Worm (Caenorhabditis elegans) whole organism, L4 larva: Measurements from ENCODE around the gene F52H2.3.
A peak's percentile ranks its signal among the peaks of the same experiment; 100 is the strongest.

Experiments
- F26F4.8 ChIP-seq: fragments of 200-800 bp; sonication (Bioruptor generic); conservative IDR thresholded peaks from 2 replicates; pipeline ENCODE4 v1.3.6; 2022; ENCODE audit warnings: missing genetic modification characterization, missing compliant biosample characterization
- F37D6.2 ChIP-seq: sonication (generic microtip); optimal IDR thresholded peaks from 2 replicates; lab custom pipeline; 2016; ENCODE audit warnings: mild to moderate bottlenecking, missing genetic modification characterization, missing compliant biosample characterization
- F44E2.7 ChIP-seq: fragments of 200-800 bp; sonication (Bioruptor generic); IDR thresholded peaks from 2 replicates; pipeline ENCODE4 v2.1.2; 2022; ENCODE audit warnings: missing genetic modification characterization, missing compliant biosample characterization
- F49E8.2 ChIP-seq: sonication (generic microtip); optimal IDR thresholded peaks from 2 replicates; lab custom pipeline; 2016; ENCODE audit warnings: missing compliant biosample characterization, mild to moderate bottlenecking, missing genetic modification characterization, borderline replicate concordance
- T26A8.4 ChIP-seq: fragments of 200-800 bp; sonication (Bioruptor generic); IDR thresholded peaks from 2 replicates; pipeline ENCODE4 v1.3.6; 2022; ENCODE audit warnings: missing genetic modification characterization, missing compliant biosample characterization
- Y48G9A.11 ChIP-seq: fragments of 200-800 bp; sonication (Bioruptor generic); IDR thresholded peaks from 2 replicates; pipeline ENCODE4 v1.3.6; 2022; ENCODE audit warnings: missing genetic modification reagents, missing genetic modification characterization, missing compliant biosample characterization
- arid-1 ChIP-seq: fragments of 200-800 bp; sonication (Bioruptor generic); conservative IDR thresholded peaks from 2 replicates; pipeline ENCODE4 v1.3.6; 2022; ENCODE audit warnings: missing genetic modification reagents, missing genetic modification characterization, missing compliant biosample characterization
- attf-4 ChIP-seq: sonication (generic microtip); optimal IDR thresholded peaks from 3 replicates; lab custom pipeline; 2017; ENCODE audit warnings: missing biosample characterization, missing genetic modification characterization
- ceh-20 ChIP-seq: fragments of 200-800 bp; sonication (Bioruptor generic); IDR thresholded peaks from 2 replicates; pipeline ENCODE4 v1.3.6; 2022; ENCODE audit warnings: missing genetic modification reagents, missing genetic modification characterization, missing compliant biosample characterization
- ceh-32 ChIP-seq: sonication (generic microtip); optimal IDR thresholded peaks from 2 replicates; lab custom pipeline; 2016; ENCODE audit warnings: mild to moderate bottlenecking, missing genetic modification characterization, missing compliant biosample characterization; ENCODE audit not compliant: poor library complexity
- ceh-44 ChIP-seq: fragments of 200-800 bp; sonication (Bioruptor generic); IDR thresholded peaks from 2 replicates; pipeline ENCODE4 v1.3.6; 2022; ENCODE audit warnings: missing genetic modification reagents, missing genetic modification characterization, missing compliant biosample characterization
- ceh-82 ChIP-seq: sonication (generic microtip); optimal IDR thresholded peaks from 2 replicates; lab custom pipeline; 2017; ENCODE audit warnings: missing biosample characterization, missing genetic modification characterization
- daf-19 ChIP-seq: fragments of 200-800 bp; sonication (Bioruptor generic); conservative IDR thresholded peaks from 2 replicates; pipeline ENCODE4 v1.3.6; 2022; ENCODE audit warnings: missing genetic modification characterization, missing compliant biosample characterization
- daf-8 ChIP-seq: fragments of 200-800 bp; sonication (Bioruptor generic); IDR thresholded peaks from 2 replicates; pipeline ENCODE4 v1.3.6; 2022; ENCODE audit warnings: missing genetic modification characterization, missing compliant biosample characterization
- dmd-6 ChIP-seq: fragments of 200-800 bp; sonication (Bioruptor generic); IDR thresholded peaks from 2 replicates; pipeline ENCODE4 v1.3.6; 2022; ENCODE audit warnings: missing genetic modification reagents, missing genetic modification characterization, missing compliant biosample characterization
- dmd-8 ChIP-seq: fragments of 200-800 bp; sonication (Bioruptor generic); IDR thresholded peaks from 2 replicates; pipeline ENCODE4 v1.3.6; 2022; ENCODE audit warnings: missing genetic modification characterization, missing compliant biosample characterization
- dve-1 ChIP-seq: sonication (generic microtip); optimal IDR thresholded peaks from 2 replicates; lab custom pipeline; 2017; ENCODE audit warnings: antibody characterized with exemption, mild to moderate bottlenecking, missing genetic modification characterization, missing compliant biosample characterization; ENCODE audit not compliant: insufficient read depth
- egl-27 ChIP-seq: sonication (generic microtip); optimal IDR thresholded peaks from 3 replicates; lab custom pipeline; 2017; ENCODE audit warnings: missing biosample characterization, missing genetic modification reagents, missing genetic modification characterization
- egl-43 ChIP-seq: fragments of 200-800 bp; sonication (Bioruptor generic); IDR thresholded peaks from 2 replicates; pipeline ENCODE4 v1.3.6; 2022; ENCODE audit warnings: missing genetic modification reagents, missing genetic modification characterization, missing compliant biosample characterization
- fkh-10 ChIP-seq: fragments of 150-350 bp; optimal IDR thresholded peaks from 2 replicates; lab custom pipeline; 2014; ENCODE audit warnings: missing biosample characterization, missing genetic modification reagents, missing genetic modification characterization
- fos-1 ChIP-seq: fragments of 150-350 bp; optimal IDR thresholded peaks from 2 replicates; lab custom pipeline; 2014; ENCODE audit warnings: missing biosample characterization, missing genetic modification characterization
- hlh-30 ChIP-seq: sonication (generic microtip); optimal IDR thresholded peaks from 2 replicates; lab custom pipeline; 2017; ENCODE audit warnings: antibody characterized with exemption, mild to moderate bottlenecking, missing genetic modification characterization, missing compliant biosample characterization; ENCODE audit not compliant: insufficient read depth
- hmg-1.1 ChIP-seq: fragments of 200-800 bp; sonication (Bioruptor generic); IDR thresholded peaks from 2 replicates; pipeline ENCODE4 v1.3.6; 2022; ENCODE audit warnings: missing genetic modification reagents, missing genetic modification characterization, missing compliant biosample characterization
- jun-1 ChIP-seq: fragments of 150-350 bp; optimal IDR thresholded peaks from 2 replicates; lab custom pipeline; 2014; ENCODE audit warnings: missing biosample characterization, missing genetic modification reagents, missing genetic modification characterization
- lin-13 ChIP-seq: fragments of 150-350 bp; optimal IDR thresholded peaks from 2 replicates; lab custom pipeline; 2014; ENCODE audit warnings: missing biosample characterization, missing genetic modification reagents, missing genetic modification characterization
- lin-38 ChIP-seq: fragments of 200-800 bp; sonication (Bioruptor generic); IDR thresholded peaks from 2 replicates; pipeline ENCODE4 v1.3.6; 2022; ENCODE audit warnings: missing genetic modification reagents, missing genetic modification characterization, missing compliant biosample characterization
- lin-39 ChIP-seq: fragments of 150-350 bp; optimal IDR thresholded peaks from 2 replicates; lab custom pipeline; 2014; ENCODE audit warnings: missing biosample characterization, missing genetic modification reagents, missing genetic modification characterization
- lsy-2 ChIP-seq, 2 experiments: fragments of 150-350 bp in 1 of 2; sonication (generic microtip) in 1 of 2; optimal IDR thresholded peaks; 2 replicates each; lab custom pipeline; 2014 to 2017; ENCODE audit warnings: missing biosample characterization in 2 of 2, missing genetic modification characterization in 2 of 2
- madf-5 ChIP-seq, 2 experiments: fragments of 200-800 bp; sonication (Bioruptor generic); IDR thresholded peaks; 2 replicates each; pipeline ENCODE4 v1.3.6; 2022; ENCODE audit warnings: missing compliant biosample characterization in 2 of 2, missing genetic modification characterization in 2 of 2
- mdt-29 ChIP-seq: fragments of 200-800 bp; sonication (Bioruptor generic); IDR thresholded peaks from 2 replicates; pipeline ENCODE4 v1.3.6; 2022; ENCODE audit warnings: missing genetic modification reagents, missing genetic modification characterization, missing compliant biosample characterization
- mxl-2 ChIP-seq: fragments of 200-800 bp; sonication (Bioruptor generic); conservative IDR thresholded peaks from 2 replicates; pipeline ENCODE4 v1.3.6; 2022; ENCODE audit warnings: missing genetic modification reagents, missing genetic modification characterization, missing compliant biosample characterization
- nhr-102 ChIP-seq: sonication (generic microtip); optimal IDR thresholded peaks from 2 replicates; lab custom pipeline; 2016; ENCODE audit warnings: mild to moderate bottlenecking, missing genetic modification characterization, moderate library complexity, missing compliant biosample characterization
- nhr-11 ChIP-seq: fragments of 150-350 bp; optimal IDR thresholded peaks from 2 replicates; lab custom pipeline; 2014; ENCODE audit warnings: missing biosample characterization, missing genetic modification characterization
- nhr-28 ChIP-seq: fragments of 150-350 bp; optimal IDR thresholded peaks from 2 replicates; lab custom pipeline; 2014; ENCODE audit warnings: missing biosample characterization, missing genetic modification characterization
- nhr-41 ChIP-seq: fragments of 200-800 bp; sonication (Bioruptor generic); IDR thresholded peaks from 2 replicates; pipeline ENCODE4 v1.3.6; 2022; ENCODE audit warnings: missing genetic modification reagents, missing genetic modification characterization, missing compliant biosample characterization
- nhr-6 ChIP-seq: fragments of 150-350 bp; optimal IDR thresholded peaks from 2 replicates; lab custom pipeline; 2014; ENCODE audit warnings: missing biosample characterization, missing genetic modification characterization
- nhr-76 ChIP-seq: fragments of 150-350 bp; optimal IDR thresholded peaks from 2 replicates; lab custom pipeline; 2014; ENCODE audit warnings: missing biosample characterization, missing genetic modification characterization
- pha-4 ChIP-seq, 2 experiments: fragments of 150-350 bp in 1 of 2; fragments of 200-800 bp in 1 of 2; sonication (Bioruptor generic) in 1 of 2; IDR thresholded peaks in 1 of 2; optimal IDR thresholded peaks in 1 of 2; 2 replicates each; pipeline versions ENCODE4 v1.3.6 to Lab custom; 2014 to 2022; ENCODE audit warnings: missing genetic modification characterization in 2 of 2, missing genetic modification reagents in 2 of 2, missing biosample characterization in 1 of 2, missing compliant biosample characterization in 1 of 2
- php-3 ChIP-seq: fragments of 200-800 bp; sonication (Bioruptor generic); IDR thresholded peaks from 2 replicates; pipeline ENCODE4 v1.3.6; 2022; ENCODE audit warnings: missing genetic modification reagents, missing genetic modification characterization, missing compliant biosample characterization
- rbr-2 ChIP-seq: sonication (generic microtip); optimal IDR thresholded peaks from 2 replicates; lab custom pipeline; 2016; ENCODE audit warnings: missing genotype, missing genetic modification characterization, missing compliant biosample characterization
- sdz-12 ChIP-seq: fragments of 200-800 bp; sonication (Bioruptor generic); optimal IDR thresholded peaks from 2 replicates; lab custom pipeline; 2018; ENCODE audit warnings: mild to moderate bottlenecking, missing genetic modification characterization, missing compliant biosample characterization
- skn-1 ChIP-seq: fragments of 150-350 bp; optimal IDR thresholded peaks from 2 replicates; lab custom pipeline; 2014; ENCODE audit warnings: missing biosample characterization, missing genetic modification characterization
- snpc-1.2 ChIP-seq: fragments of 200-800 bp; sonication (Bioruptor generic); IDR thresholded peaks from 2 replicates; pipeline ENCODE4 v1.3.6; 2022; ENCODE audit warnings: missing genetic modification reagents, missing genetic modification characterization, missing compliant biosample characterization
- spr-1 ChIP-seq: sonication (generic microtip); optimal IDR thresholded peaks from 2 replicates; lab custom pipeline; 2016; ENCODE audit warnings: mild to moderate bottlenecking, missing genetic modification characterization, missing compliant biosample characterization
- spr-3 ChIP-seq: fragments of 200-800 bp; sonication (Bioruptor generic); optimal IDR thresholded peaks from 2 replicates; lab custom pipeline; 2018; ENCODE audit warnings: mild to moderate bottlenecking, missing genetic modification characterization, missing compliant biosample characterization
- tag-97 ChIP-seq: fragments of 200-800 bp; sonication (Bioruptor generic); IDR thresholded peaks from 2 replicates; pipeline ENCODE4 v1.3.6; 2022; ENCODE audit warnings: missing genetic modification characterization, missing compliant biosample characterization
- zag-1 ChIP-seq: fragments of 150-350 bp; optimal IDR thresholded peaks from 2 replicates; lab custom pipeline; 2014; ENCODE audit warnings: missing biosample characterization, missing genetic modification characterization
- zfp-2 ChIP-seq: sonication (generic microtip); optimal IDR thresholded peaks from 2 replicates; lab custom pipeline; 2016; ENCODE audit warnings: mild to moderate bottlenecking, missing genetic modification characterization, missing compliant biosample characterization
- zip-11 ChIP-seq: fragments of 200-800 bp; sonication (Bioruptor generic); IDR thresholded peaks from 2 replicates; pipeline ENCODE4 v1.3.6; 2022; ENCODE audit warnings: missing genetic modification characterization, missing compliant biosample characterization
- ztf-7 ChIP-seq: fragments of 150-350 bp; optimal IDR thresholded peaks from 2 replicates; lab custom pipeline; 2014; ENCODE audit warnings: missing biosample characterization, missing genetic modification characterization

Gene F52H2.3

DNA sequence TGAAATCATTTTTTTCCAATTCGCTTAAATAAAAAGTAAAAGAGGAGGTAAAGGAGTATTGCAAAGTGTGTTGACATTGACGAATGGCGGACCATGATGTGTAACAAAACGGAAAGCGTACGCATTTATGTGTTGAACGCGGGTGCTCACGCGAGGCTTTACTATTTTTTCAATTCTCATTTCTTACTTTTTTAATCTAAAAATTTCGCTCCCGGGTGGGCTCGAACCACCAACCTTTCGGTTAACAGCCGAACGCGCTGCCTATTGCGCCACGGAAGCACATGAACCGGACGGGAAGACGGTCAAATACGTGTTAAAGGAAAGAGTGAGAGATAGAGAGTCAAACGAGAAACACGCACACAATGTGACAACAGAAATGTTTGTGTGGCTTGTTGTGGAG is 8.5 kb upstream of the F52H2.3 start:
- TF ChIP-seq pha-4 (GFP tag; IDR thresholded peaks at IDR 0.05; lab: Robert Waterston, UW) (peak; percentile 81), pha-4 (tag; optimal IDR thresholded peaks at IDR 0.05; lab: Kevin White, UChicago) (no peak), lin-38 (GFP tag; lab: Robert Waterston, UW) (peak; percentile 69), lsy-2 (tag; optimal IDR thresholded peaks at IDR 0.05; lab: Kevin White, UChicago) (peak in 1 of 2 experiments; percentile 65), jun-1 (peak; percentile 58), skn-1 (tag; lab: Kevin White, UChicago) (no peak), sdz-12 (GFP tag; lab: Kevin White, UChicago) (peak; percentile 62), dmd-8 (GFP tag; lab: Robert Waterston, UW) (peak; percentile 89), attf-4 (tag; lab: Kevin White, UChicago) (no peak), hmg-1.1 (GFP tag; lab: Robert Waterston, UW) (peak; percentile 94), dve-1 (tag; lab: Kevin White, UChicago) (peak; percentile 69), nhr-41 (GFP tag; lab: Robert Waterston, UW) (peak; percentile 88), egl-27 (tag; lab: Kevin White, UChicago) (no peak), T26A8.4 (GFP tag; lab: Robert Waterston, UW) (peak; percentile 80), lin-13 (GFP tag; lab: Kevin White, UChicago) (peak; percentile 71), nhr-76 (tag; lab: Kevin White, UChicago) (no peak), spr-3 (GFP tag; lab: Kevin White, UChicago) (peak; percentile 7), ceh-44 (GFP tag; lab: Robert Waterston, UW) (0 out of 2 replicates have a peak, but pooled peaks have one; percentile 44), ceh-32 (tag; lab: Kevin White, UChicago) (peak; percentile 68), F37D6.2 (tag; lab: Kevin White, UChicago) (peak; percentile 7), F26F4.8 (peak; percentile 77; the same call in 1 of the 2 replicates), nhr-11 (peak; percentile 75), fos-1 (tag; lab: Kevin White, UChicago) (no peak), egl-43 (GFP tag; lab: Robert Waterston, UW) (peak; percentile 92), Y48G9A.11 (GFP tag; lab: Robert Waterston, UW) (peak; percentile 77), lin-39 (tag; lab: Kevin White, UChicago) (no peak), F49E8.2 (tag; lab: Kevin White, UChicago) (peak; percentile 41), daf-8 (GFP tag; lab: Robert Waterston, UW) (no peak), ceh-82 (tag; lab: Kevin White, UChicago) (no peak), hlh-30 (tag; lab: Kevin White, UChicago) (peak; percentile 75), ceh-20 (peak; percentile 11; the same call in 1 of the 2 replicates), nhr-102 (tag; lab: Kevin White, UChicago) (peak; percentile 57), rbr-2 (tag; lab: Kevin White, UChicago) (peak; percentile 69), ztf-7 (tag; lab: Kevin White, UChicago) (peak; percentile 33), zip-11 (GFP tag; lab: Robert Waterston, UW) (0 out of 2 replicates have a peak, but pooled peaks have one; percentile 64), F44E2.7 (GFP tag; lab: Robert Waterston, UW) (peak; percentile 84; the same call in 1 of the 2 replicates), fkh-10 (peak; percentile 49), daf-19 (GFP tag; lab: Robert Waterston, UW) (peak; percentile 79), dmd-6 (peak; percentile 74), nhr-28 (tag; lab: Kevin White, UChicago) (peak; percentile 64), snpc-1.2 (GFP tag; lab: Robert Waterston, UW) (peak; percentile 90), php-3 (peak; percentile 18; the same call in 1 of the 2 replicates), nhr-6 (tag; lab: Kevin White, UChicago) (peak; percentile 64), tag-97 (GFP tag; lab: Robert Waterston, UW) (no peak), zfp-2 (tag; lab: Kevin White, UChicago) (peak; percentile 26), zag-1 (tag; lab: Kevin White, UChicago) (no peak), spr-1 (tag; lab: Kevin White, UChicago) (peak; percentile 66), mdt-29 (GFP tag; lab: Robert Waterston, UW) (0 out of 2 replicates have a peak, but pooled peaks have one; percentile 47), madf-5 (GFP tag; IDR thresholded peaks at IDR 0.05; lab: Robert Waterston, UW) (peak; percentile 68 to 91; a peak in 2 of 4 replicates), mxl-2 (0 out of 2 replicates have a peak, but pooled peaks have one; percentile 30), arid-1 (GFP tag; lab: Robert Waterston, UW) (peak; percentile 73)
